Worm (Caenorhabditis elegans) whole organism, L2 larva: Measurements from ENCODE around the gene vhp-1.

ENCODE experiments used
- C34F6.9 ChIP-seq: fragments of 150-350 bp; optimal IDR thresholded peaks from 2 replicates; lab custom pipeline; 2014; ENCODE audit warnings: missing biosample characterization, missing genetic modification characterization
- F13H6.1 ChIP-seq: sonication (generic microtip); optimal IDR thresholded peaks from 2 replicates; lab custom pipeline; 2016; ENCODE audit warnings: missing genetic modification characterization, missing compliant biosample characterization
- Y55F3AM.14 ChIP-seq: fragments of 200-800 bp; sonication (Bioruptor generic); optimal IDR thresholded peaks from 2 replicates; lab custom pipeline; 2018; ENCODE audit warnings: mild to moderate bottlenecking, missing genetic modification characterization, missing compliant biosample characterization
- ZK546.5 ChIP-seq: sonication (generic microtip); optimal IDR thresholded peaks from 2 replicates; lab custom pipeline; 2017; ENCODE audit warnings: missing biosample characterization, missing genetic modification characterization
- alr-1 ChIP-seq: fragments of 150-350 bp; optimal IDR thresholded peaks from 2 replicates; lab custom pipeline; 2014; ENCODE audit warnings: missing biosample characterization, missing genetic modification characterization
- aly-2 ChIP-seq: fragments of 150-350 bp; optimal IDR thresholded peaks from 2 replicates; lab custom pipeline; 2014; ENCODE audit warnings: missing biosample characterization, missing genetic modification characterization
- ama-1 ChIP-seq: fragments of 150-350 bp; optimal IDR thresholded peaks from 2 replicates; lab custom pipeline; 2018; ENCODE audit warnings: inconsistent platforms
- blmp-1 ChIP-seq: sonication (generic microtip); optimal IDR thresholded peaks from 2 replicates; lab custom pipeline; 2017; ENCODE audit warnings: missing genetic modification characterization, mild to moderate bottlenecking, missing compliant biosample characterization, antibody characterized with exemption, moderate library complexity; ENCODE audit not compliant: insufficient read depth
- ceh-16 ChIP-seq: fragments of 150-350 bp; optimal IDR thresholded peaks from 2 replicates; lab custom pipeline; 2014; ENCODE audit warnings: missing biosample characterization, missing genetic modification characterization
- ceh-82 ChIP-seq: fragments of 150-350 bp; optimal IDR thresholded peaks from 2 replicates; lab custom pipeline; 2014; ENCODE audit warnings: missing biosample characterization, missing genetic modification characterization
- crh-2 ChIP-seq: sonication (generic microtip); optimal IDR thresholded peaks from 2 replicates; lab custom pipeline; 2017; ENCODE audit warnings: missing biosample characterization, missing genetic modification characterization
- dmd-4 ChIP-seq: sonication (generic microtip); optimal IDR thresholded peaks from 2 replicates; lab custom pipeline; 2017; ENCODE audit warnings: missing biosample characterization, missing genetic modification characterization
- egl-27 ChIP-seq: sonication (generic microtip); optimal IDR thresholded peaks from 3 replicates; lab custom pipeline; 2017; ENCODE audit warnings: missing biosample characterization, missing genetic modification reagents, missing genetic modification characterization
- elt-1 ChIP-seq: fragments of 150-350 bp; optimal IDR thresholded peaks from 2 replicates; lab custom pipeline; 2014; ENCODE audit warnings: missing biosample characterization, missing genetic modification characterization
- elt-3 ChIP-seq: sonication (generic microtip); optimal IDR thresholded peaks from 2 replicates; lab custom pipeline; 2017; ENCODE audit warnings: missing biosample characterization, missing genetic modification characterization
- fos-1 ChIP-seq: fragments of 150-350 bp; optimal IDR thresholded peaks from 2 replicates; lab custom pipeline; 2014; ENCODE audit warnings: missing biosample characterization, missing genetic modification characterization
- gmeb-1 ChIP-seq: fragments of 150-350 bp; optimal IDR thresholded peaks from 2 replicates; lab custom pipeline; 2014; ENCODE audit warnings: missing biosample characterization, missing genetic modification characterization
- lin-11 ChIP-seq: fragments of 150-350 bp; sonication (generic microtip); optimal IDR thresholded peaks from 2 replicates; lab custom pipeline; 2014; ENCODE audit warnings: missing biosample characterization, missing genetic modification characterization, inconsistent platforms, mixed read lengths
- lin-13 ChIP-seq: fragments of 150-350 bp; optimal IDR thresholded peaks from 2 replicates; lab custom pipeline; 2014; ENCODE audit warnings: missing biosample characterization, missing genetic modification reagents, missing genetic modification characterization
- lin-39 ChIP-seq: fragments of 150-350 bp; optimal IDR thresholded peaks from 2 replicates; lab custom pipeline; 2014; ENCODE audit warnings: missing biosample characterization, missing genetic modification reagents, missing genetic modification characterization
- lsy-2 ChIP-seq, 2 experiments: fragments of 150-350 bp in 1 of 2; sonication (generic microtip) in 1 of 2; optimal IDR thresholded peaks; 2 replicates each; lab custom pipeline; 2014 to 2017; ENCODE audit warnings: missing biosample characterization in 2 of 2, missing genetic modification characterization in 2 of 2
- mab-5 ChIP-seq: fragments of 150-350 bp; optimal IDR thresholded peaks from 2 replicates; lab custom pipeline; 2014; ENCODE audit warnings: missing biosample characterization, missing genetic modification characterization
- mbf-1 ChIP-seq: sonication (generic microtip); optimal IDR thresholded peaks from 2 replicates; lab custom pipeline; 2017; ENCODE audit warnings: missing biosample characterization, missing genetic modification characterization
- mdl-1 ChIP-seq, 2 experiments: fragments of 150-350 bp in 1 of 2; sonication (generic microtip) in 1 of 2; optimal IDR thresholded peaks; 2 replicates each; lab custom pipeline; 2017; ENCODE audit warnings: missing biosample characterization in 2 of 2, missing genetic modification characterization in 2 of 2
- nhr-10 ChIP-seq: sonication (generic microtip); optimal IDR thresholded peaks from 2 replicates; lab custom pipeline; 2017; ENCODE audit warnings: missing biosample characterization, missing genetic modification characterization
- nhr-11 ChIP-seq: fragments of 150-350 bp; optimal IDR thresholded peaks from 2 replicates; lab custom pipeline; 2014; ENCODE audit warnings: missing biosample characterization, missing genetic modification characterization
- nhr-12 ChIP-seq: fragments of 150-350 bp; optimal IDR thresholded peaks from 2 replicates; lab custom pipeline; 2014; ENCODE audit warnings: missing biosample characterization, missing genetic modification characterization
- nhr-129 ChIP-seq: fragments of 150-350 bp; optimal IDR thresholded peaks from 2 replicates; lab custom pipeline; 2014; ENCODE audit warnings: missing biosample characterization, missing genetic modification characterization
- nhr-21 ChIP-seq: fragments of 150-350 bp; optimal IDR thresholded peaks from 2 replicates; lab custom pipeline; 2014; ENCODE audit warnings: missing biosample characterization, missing genetic modification characterization
- nhr-23 ChIP-seq: fragments of 150-350 bp; optimal IDR thresholded peaks from 2 replicates; lab custom pipeline; 2014; ENCODE audit warnings: missing biosample characterization, missing genetic modification reagents, missing genetic modification characterization
- nhr-237 ChIP-seq: fragments of 150-350 bp; optimal IDR thresholded peaks from 2 replicates; lab custom pipeline; 2014; ENCODE audit warnings: missing biosample characterization, missing genetic modification characterization
- nhr-25 ChIP-seq: fragments of 150-350 bp; sonication (generic microtip); optimal IDR thresholded peaks from 3 replicates; lab custom pipeline; 2014; ENCODE audit warnings: missing biosample characterization, missing genetic modification characterization
- nhr-6 ChIP-seq: fragments of 150-350 bp; optimal IDR thresholded peaks from 2 replicates; lab custom pipeline; 2014; ENCODE audit warnings: missing biosample characterization, missing genetic modification characterization
- nhr-77 ChIP-seq: fragments of 150-350 bp; optimal IDR thresholded peaks from 2 replicates; lab custom pipeline; 2014; ENCODE audit warnings: missing biosample characterization, missing genetic modification characterization
- sem-4 ChIP-seq: fragments of 150-350 bp; optimal IDR thresholded peaks from 2 replicates; lab custom pipeline; 2014; ENCODE audit warnings: missing biosample characterization, missing genetic modification reagents, missing genetic modification characterization
- skn-1 ChIP-seq: sonication (generic microtip); optimal IDR thresholded peaks from 2 replicates; lab custom pipeline; 2017; ENCODE audit warnings: missing biosample characterization, missing genetic modification characterization
- sma-3 ChIP-seq: sonication (generic microtip); optimal IDR thresholded peaks from 2 replicates; lab custom pipeline; 2016; ENCODE audit warnings: missing genetic modification reagents, missing genetic modification characterization, missing compliant biosample characterization
- sma-9 ChIP-seq, 2 experiments: fragments of 150-350 bp in 1 of 2; sonication (generic microtip) in 1 of 2; optimal IDR thresholded peaks; 2 replicates each; lab custom pipeline; 2014 to 2016; ENCODE audit warnings: missing genetic modification characterization in 2 of 2, mild to moderate bottlenecking in 1 of 2, missing biosample characterization in 1 of 2, missing compliant biosample characterization in 1 of 2, missing genetic modification reagents in 1 of 2, moderate library complexity in 1 of 2
- snpc-4 ChIP-seq: fragments of 150-350 bp; optimal IDR thresholded peaks from 2 replicates; lab custom pipeline; 2014; ENCODE audit warnings: missing biosample characterization, missing genetic modification characterization
- unc-39 ChIP-seq: fragments of 150-350 bp; optimal IDR thresholded peaks from 2 replicates; lab custom pipeline; 2014; ENCODE audit warnings: missing biosample characterization, missing genetic modification characterization
- zag-1 ChIP-seq: fragments of 150-350 bp; optimal IDR thresholded peaks from 2 replicates; lab custom pipeline; 2014; ENCODE audit warnings: missing biosample characterization, missing genetic modification characterization
- ztf-1 ChIP-seq: fragments of 200-800 bp; sonication (Bioruptor generic); conservative IDR thresholded peaks from 2 replicates; pipeline ENCODE4 v1.3.6; 2022; ENCODE audit warnings: missing genetic modification characterization, missing compliant biosample characterization
- ztf-11 ChIP-seq: sonication (generic microtip); optimal IDR thresholded peaks from 2 replicates; lab custom pipeline; 2017; ENCODE audit warnings: missing biosample characterization, missing genetic modification characterization
- ztf-4 ChIP-seq: fragments of 150-350 bp; optimal IDR thresholded peaks from 2 replicates; lab custom pipeline; 2014; ENCODE audit warnings: missing biosample characterization, missing genetic modification characterization

The vhp-1 gene

DNA sequence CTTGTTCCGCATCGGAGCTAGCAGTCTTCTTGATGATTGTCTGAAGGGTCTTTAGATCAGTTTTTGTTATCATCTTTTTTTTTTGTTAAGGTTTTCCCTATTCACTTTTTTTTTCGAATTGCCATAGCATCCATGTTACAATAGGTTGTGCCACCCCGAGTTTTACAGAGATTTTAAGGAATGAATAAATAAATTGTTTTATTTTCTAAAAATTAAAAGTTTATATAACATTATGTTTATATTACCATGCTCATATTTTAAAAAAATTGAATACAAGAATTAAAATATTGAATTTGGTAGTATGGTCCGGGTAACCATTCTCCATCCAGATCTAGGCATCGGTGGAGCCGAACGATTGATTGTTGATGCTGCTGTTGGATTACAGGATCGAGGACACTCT, 51.9 kb downstream of the vhp-1 start, which contains the start of gene algn-2:
TSS of gene algn-2 (plus strand) at position 301 of the 400 bp plus-strand sequence.
- no peak for TF ChIP-seq elt-3 (tag; lab: Kevin White, UChicago)

DNA sequence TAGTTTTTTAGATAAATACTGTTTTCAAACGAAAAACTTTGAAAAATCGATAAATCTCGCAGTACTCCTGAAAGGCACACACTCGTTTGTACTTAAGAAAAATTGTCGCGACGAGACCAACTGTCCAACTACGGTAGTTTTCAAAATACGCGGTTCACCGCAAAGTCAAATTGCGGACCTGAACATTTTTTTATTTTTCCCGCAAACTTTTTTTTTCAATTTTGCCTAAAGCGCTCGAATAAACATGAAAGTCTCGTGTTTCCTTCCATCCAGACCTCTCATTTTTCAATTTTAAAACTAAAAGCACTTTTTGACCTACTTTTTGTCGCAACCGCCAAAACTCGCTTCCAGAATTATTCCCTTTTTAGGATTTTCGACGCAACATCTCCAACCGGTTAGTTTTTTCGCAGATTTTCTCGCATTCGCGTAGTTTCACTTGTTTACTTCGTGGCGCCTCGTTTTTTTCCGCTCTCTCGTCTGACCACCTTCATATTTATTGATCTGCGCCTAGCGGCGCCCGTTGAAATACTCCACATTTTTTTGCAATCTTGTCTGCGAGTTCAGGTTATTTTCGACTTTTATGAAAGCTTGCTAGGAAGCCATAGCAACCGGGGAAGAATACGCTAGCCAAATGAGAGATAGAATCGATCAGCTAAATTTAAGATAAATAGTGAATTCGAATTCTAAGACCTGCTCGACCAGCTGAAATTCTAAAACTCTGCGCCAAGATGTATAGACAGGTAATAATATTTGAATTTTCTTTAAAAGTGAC, 54.6 kb downstream of the vhp-1 start, which contains the start of gene prdx-2:
TSS of gene prdx-2 (plus strand) at position 729 of the 772 bp plus-strand sequence.
- TF ChIP-seq lsy-2 (tag; optimal IDR thresholded peaks at IDR 0.05; lab: Kevin White, UChicago) (peak in 1 of 2 experiments; percentile 16), lin-11 (tag; lab: Kevin White, UChicago) (peak; percentile 16), alr-1 (tag; lab: Kevin White, UChicago) (no peak), egl-27 (tag; lab: Kevin White, UChicago) (no peak)

DNA sequence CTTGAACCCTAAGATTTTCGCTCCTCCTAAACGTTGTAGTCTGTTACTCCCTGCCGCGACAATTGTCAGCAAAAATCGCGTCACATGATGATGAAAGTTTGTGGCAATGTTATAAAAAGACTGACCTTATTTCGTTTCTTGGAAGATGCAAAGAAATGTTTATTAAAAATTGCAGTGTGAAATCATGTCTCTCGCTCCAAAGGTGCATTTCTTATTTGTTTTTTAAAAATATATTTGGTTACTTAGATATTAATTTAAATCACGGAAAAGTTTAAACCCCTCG, 55.1 kb downstream of the vhp-1 start:
- TF ChIP-seq gmeb-1 (tag; lab: Kevin White, UChicago) (no peak), sma-9 (GFP tag; optimal IDR thresholded peaks at IDR 0.05; lab: Kevin White, UChicago) (peak; percentile 33), sma-9 (tag; optimal IDR thresholded peaks at IDR 0.05; lab: Kevin White, UChicago) (no peak), zag-1 (tag; lab: Kevin White, UChicago) (no peak), nhr-129 (tag; lab: Kevin White, UChicago) (peak; percentile 49), dmd-4 (no peak), ztf-11 (no peak), nhr-25 (tag; lab: Kevin White, UChicago) (peak; percentile 5), crh-2 (peak; percentile 28), aly-2 (no peak), blmp-1 (tag; lab: Kevin White, UChicago) (no peak), fos-1 (peak; percentile 8), F13H6.1 (tag; lab: Kevin White, UChicago) (no peak)

DNA sequence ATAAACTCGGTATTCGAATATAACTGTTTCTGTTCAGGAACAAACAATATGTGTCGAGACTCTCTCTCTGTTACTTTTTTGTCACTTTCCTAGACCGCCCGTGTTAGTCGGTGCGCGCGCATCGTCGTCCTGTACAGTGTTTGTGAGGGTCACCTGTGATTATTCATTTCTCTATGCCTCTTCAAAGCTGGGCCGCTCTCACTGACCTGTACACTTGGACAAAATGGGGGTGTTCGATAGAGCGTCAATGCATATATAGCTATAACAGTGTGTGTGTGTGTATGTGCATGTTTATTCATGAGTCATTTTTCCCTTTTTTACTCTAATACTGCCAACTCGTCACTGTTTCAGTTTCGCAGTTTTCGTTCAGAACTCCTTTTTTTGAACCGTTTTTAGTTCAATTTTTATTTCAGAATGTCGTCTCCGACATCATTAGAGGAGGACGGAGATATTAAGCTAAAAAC, 56.6 kb downstream of the vhp-1 start, which contains the start of gene pkc-3:
TSS of gene pkc-3 (plus strand) at position 414 of the 464 bp plus-strand sequence.
- TF ChIP-seq ceh-16 (tag; lab: Kevin White, UChicago) (no peak), nhr-129 (tag; lab: Kevin White, UChicago) (peak; percentile 78), nhr-237 (tag; lab: Kevin White, UChicago) (no peak), nhr-6 (tag; lab: Kevin White, UChicago) (no peak), nhr-23 (tag; lab: Kevin White, UChicago) (no peak), nhr-12 (no peak), elt-3 (tag; lab: Kevin White, UChicago) (no peak), sma-9 (GFP tag; optimal IDR thresholded peaks at IDR 0.05; lab: Kevin White, UChicago) (peak; percentile 61), sma-9 (tag; optimal IDR thresholded peaks at IDR 0.05; lab: Kevin White, UChicago) (no peak), C34F6.9 (tag; lab: Kevin White, UChicago) (peak; percentile 17), sem-4 (tag; lab: Kevin White, UChicago) (peak; percentile 5), nhr-10 (tag; lab: Kevin White, UChicago) (no peak), elt-1 (no peak), mdl-1 (tag; optimal IDR thresholded peaks at IDR 0.05; lab: Kevin White, UChicago) (no peak), Y55F3AM.14 (GFP tag; lab: Kevin White, UChicago) (no peak), lsy-2 (tag; optimal IDR thresholded peaks at IDR 0.05; lab: Kevin White, UChicago) (peak in 1 of 2 experiments; percentile 65), ZK546.5 (tag; lab: Kevin White, UChicago) (no peak), crh-2 (peak; percentile 71), dmd-4 (no peak), egl-27 (tag; lab: Kevin White, UChicago) (no peak), ztf-4 (peak; percentile 56), ztf-1 (GFP tag; lab: Robert Waterston, UW) (no peak), gmeb-1 (tag; lab: Kevin White, UChicago) (peak; percentile 60), fos-1 (peak; percentile 98), blmp-1 (tag; lab: Kevin White, UChicago) (peak; percentile 50), nhr-25 (tag; lab: Kevin White, UChicago) (peak; percentile 86), mbf-1 (tag; lab: Kevin White, UChicago) (no peak), ztf-11 (no peak), nhr-21 (tag; lab: Kevin White, UChicago) (peak; percentile 78), lin-13 (peak; percentile 51), sma-3 (GFP tag; lab: Kevin White, UChicago) (peak; percentile 85), mab-5 (tag; lab: Kevin White, UChicago) (no peak), snpc-4 (tag; lab: Kevin White, UChicago) (no peak), ama-1 (lab: Kevin White, UChicago) (peak; percentile 48), nhr-77 (no peak), lin-11 (tag; lab: Kevin White, UChicago) (no peak), ceh-82 (tag; lab: Kevin White, UChicago) (no peak), lin-39 (no peak), nhr-11 (tag; lab: Kevin White, UChicago) (no peak), skn-1 (tag; lab: Kevin White, UChicago) (no peak), F13H6.1 (tag; lab: Kevin White, UChicago) (peak; percentile 62), unc-39 (tag; lab: Kevin White, UChicago) (no peak), aly-2 (no peak)
